Fruit fly (Drosophila melanogaster) whole organism, embryonic: Measurements from ENCODE around the gene ham.
A peak's percentile ranks its signal among the peaks of the same experiment; 100 is the strongest.

Experiments used
- CG10321 ChIP-seq: fragments of 200-800 bp; sonication (Bioruptor generic); IDR thresholded peaks from 2 replicates; pipeline ENCODE4 v1.3.6; 2022; ENCODE audit warnings: missing biosample characterization, missing genetic modification characterization
- CG12071 ChIP-seq: fragments of 200-800 bp; sonication (Bioruptor generic); optimal IDR thresholded peaks from 3 replicates; lab custom pipeline; 2018; ENCODE audit warnings: missing biosample characterization, mild to moderate bottlenecking, missing genetic modification characterization
- CG12769 ChIP-seq: fragments of 200-800 bp; sonication (Bioruptor generic); optimal IDR thresholded peaks from 2 replicates; lab custom pipeline; 2019; ENCODE audit warnings: missing biosample characterization, mild to moderate bottlenecking, missing genetic modification characterization, moderate library complexity
- CG13123 ChIP-seq: fragments of 200-800 bp; sonication (Bioruptor generic); optimal IDR thresholded peaks from 2 replicates; lab custom pipeline; 2016; ENCODE audit warnings: missing biosample characterization, missing genetic modification characterization
- CG13894 ChIP-seq: fragments of 200-800 bp; sonication (Bioruptor generic); optimal IDR thresholded peaks from 3 replicates; lab custom pipeline; 2018; ENCODE audit warnings: missing biosample characterization, mild to moderate bottlenecking, missing genetic modification characterization, moderate library complexity
- CG14667 ChIP-seq: fragments of 200-800 bp; sonication (Bioruptor generic); IDR thresholded peaks from 2 replicates; pipeline ENCODE4 v1.3.6; 2022; ENCODE audit warnings: missing biosample characterization, missing genetic modification characterization
- CG15514 ChIP-seq: fragments of 200-800 bp; sonication (Bioruptor generic); optimal IDR thresholded peaks from 3 replicates; lab custom pipeline; 2017; ENCODE audit warnings: missing biosample characterization, missing genetic modification characterization, mild to moderate bottlenecking, moderate library complexity, missing genetic modification reagents
- CG17361 ChIP-seq: fragments of 200-800 bp; sonication (Bioruptor generic); IDR thresholded peaks from 3 replicates; pipeline ENCODE4 v1.3.6; 2022; ENCODE audit warnings: missing biosample characterization, missing genetic modification characterization
- CG17385 ChIP-seq: fragments of 200-800 bp; sonication (Bioruptor generic); optimal IDR thresholded peaks from 3 replicates; lab custom pipeline; 2018; ENCODE audit warnings: missing biosample characterization, mild to moderate bottlenecking, missing genetic modification characterization
- CG1832 ChIP-seq: fragments of 200-800 bp; sonication (Bioruptor generic); optimal IDR thresholded peaks from 2 replicates; lab custom pipeline; 2017; ENCODE audit warnings: missing biosample characterization, mild to moderate bottlenecking, missing genetic modification characterization, inconsistent platforms
- CG2202 ChIP-seq: fragments of 200-800 bp; sonication (Bioruptor generic); optimal IDR thresholded peaks from 2 replicates; lab custom pipeline; 2018; ENCODE audit warnings: missing biosample characterization, mild to moderate bottlenecking, missing genetic modification characterization
- CG3163 ChIP-seq: fragments of 200-800 bp; sonication (Bioruptor generic); optimal IDR thresholded peaks from 3 replicates; lab custom pipeline; 2016; ENCODE audit warnings: missing biosample characterization, missing genetic modification characterization
- CG34224 ChIP-seq: fragments of 200-800 bp; sonication (Bioruptor generic); IDR thresholded peaks from 3 replicates; pipeline ENCODE4 v1.3.6; 2022; ENCODE audit warnings: missing biosample characterization, missing genetic modification characterization; ENCODE audit not compliant: partially characterized antibody
- CG3995 ChIP-seq: fragments of 200-800 bp; sonication (Bioruptor generic); optimal IDR thresholded peaks from 3 replicates; lab custom pipeline; 2016; ENCODE audit warnings: missing biosample characterization, missing genetic modification characterization
- CHES-1-like ChIP-seq: fragments of 200-800 bp; sonication (Bioruptor generic); optimal IDR thresholded peaks from 2 replicates; lab custom pipeline; 2016; ENCODE audit warnings: missing biosample characterization, missing genetic modification characterization
- D ChIP-seq, 2 experiments: fragments of 200-800 bp in 1 of 2; fragments of >200 bp in 1 of 2; sonication (Bioruptor generic) in 1 of 2; optimal IDR thresholded peaks; 2 replicates in 1 of 2; 3 replicates in 1 of 2; lab custom pipeline; 2017; ENCODE audit warnings: mild to moderate bottlenecking in 1 of 2, missing biosample characterization in 1 of 2, missing genetic modification characterization in 1 of 2, missing genetic modification reagents in 1 of 2
- Deaf1 ChIP-seq: fragments of 200-800 bp; optimal IDR thresholded peaks from 3 replicates; lab custom pipeline; 2019; ENCODE audit warnings: missing biosample characterization, mild to moderate bottlenecking, missing genetic modification characterization, moderate library complexity
- HmgD ChIP-seq: fragments of 200-800 bp; sonication (Bioruptor generic); optimal IDR thresholded peaks from 3 replicates; lab custom pipeline; 2016; ENCODE audit warnings: missing biosample characterization, missing genetic modification characterization
- Hr51 ChIP-seq, 2 experiments: fragments of 200-800 bp; sonication (Bioruptor generic); optimal IDR thresholded peaks; 2 replicates in 1 of 2; 3 replicates in 1 of 2; lab custom pipeline; 2016 to 2018; ENCODE audit warnings: missing biosample characterization in 2 of 2, missing genetic modification characterization in 2 of 2, mild to moderate bottlenecking in 1 of 2, moderate library complexity in 1 of 2
- Meics ChIP-seq: fragments of 200-800 bp; sonication (Bioruptor generic); optimal IDR thresholded peaks from 2 replicates; lab custom pipeline; 2017; ENCODE audit warnings: missing biosample characterization, mild to moderate bottlenecking, missing genetic modification characterization
- Nf-YB ChIP-seq: fragments of 200-800 bp; sonication (Bioruptor generic); optimal IDR thresholded peaks from 3 replicates; lab custom pipeline; 2019; ENCODE audit warnings: missing biosample characterization, mild to moderate bottlenecking, missing genetic modification characterization, moderate library complexity
- Nf-YC ChIP-seq: fragments of 200-800 bp; optimal IDR thresholded peaks from 3 replicates; lab custom pipeline; 2019; ENCODE audit warnings: missing biosample characterization, mild to moderate bottlenecking, missing genetic modification characterization, moderate library complexity
- Poxn ChIP-seq: fragments of 200-800 bp; sonication (Bioruptor generic); IDR thresholded peaks from 2 replicates; pipeline ENCODE4 v1.3.6; 2022; ENCODE audit warnings: missing biosample characterization, missing genetic modification characterization
- Ravus ChIP-seq: fragments of 200-800 bp; sonication (Bioruptor generic); IDR thresholded peaks from 2 replicates; pipeline ENCODE4 v1.3.6; 2022; ENCODE audit warnings: missing biosample characterization, missing genetic modification characterization
- Ssrp ChIP-seq: fragments of 200-800 bp; sonication (Bioruptor generic); optimal IDR thresholded peaks from 2 replicates; lab custom pipeline; 2018; ENCODE audit warnings: missing biosample characterization, mild to moderate bottlenecking, missing genetic modification characterization, moderate library complexity
- Trl ChIP-seq, 3 experiments: fragments of >200 bp in 2 of 3; fragments of 200-800 bp in 1 of 3; sonication (Bioruptor generic) in 1 of 3; optimal IDR thresholded peaks; 2 replicates in 1 of 3; 3 replicates in 2 of 3; lab custom pipeline; 2016 to 2017; ENCODE audit warnings: missing biosample characterization in 1 of 3, missing genetic modification characterization in 1 of 3
- ab ChIP-seq: fragments of 200-800 bp; sonication (Bioruptor generic); optimal IDR thresholded peaks from 2 replicates; lab custom pipeline; 2016; ENCODE audit warnings: missing biosample characterization, missing genetic modification characterization
- bbx ChIP-seq: fragments of 200-800 bp; sonication (Bioruptor generic); IDR thresholded peaks from 2 replicates; pipeline ENCODE4 v1.3.6; 2022; ENCODE audit warnings: missing biosample characterization, missing genetic modification characterization; ENCODE audit not compliant: partially characterized antibody
- cg ChIP-seq: fragments of 200-800 bp; sonication (Bioruptor generic); optimal IDR thresholded peaks from 3 replicates; lab custom pipeline; 2019; ENCODE audit warnings: missing biosample characterization, mild to moderate bottlenecking, missing genetic modification characterization, moderate library complexity
- chinmo ChIP-seq: fragments of 200-800 bp; sonication (Bioruptor generic); IDR thresholded peaks from 4 replicates; pipeline ENCODE4 v1.3.6; 2022; ENCODE audit warnings: missing biosample characterization, missing genetic modification characterization; ENCODE audit not compliant: partially characterized antibody
- crol ChIP-seq: fragments of 200-800 bp; sonication (Bioruptor generic); IDR thresholded peaks from 2 replicates; pipeline ENCODE4 v1.3.6; 2022; ENCODE audit warnings: missing biosample characterization, missing genetic modification characterization
- crp ChIP-seq, 2 experiments: fragments of 200-800 bp; sonication (Bioruptor generic); optimal IDR thresholded peaks; 2 replicates in 1 of 2; 3 replicates in 1 of 2; lab custom pipeline; 2017; ENCODE audit warnings: missing biosample characterization in 2 of 2, missing genetic modification characterization in 2 of 2, mild to moderate bottlenecking in 1 of 2, moderate library complexity in 1 of 2
- dm ChIP-seq: fragments of 200-800 bp; sonication (Bioruptor generic); optimal IDR thresholded peaks from 3 replicates; lab custom pipeline; 2016; ENCODE audit warnings: missing biosample characterization, missing genetic modification characterization
- dmrt99B ChIP-seq: fragments of 200-800 bp; sonication (Bioruptor generic); optimal IDR thresholded peaks from 2 replicates; lab custom pipeline; 2018; ENCODE audit warnings: missing biosample characterization, mild to moderate bottlenecking, missing genetic modification characterization, moderate library complexity
- eve ChIP-seq, 2 experiments: fragments of >200 bp; optimal IDR thresholded peaks; 2 replicates each; lab custom pipeline; 2017; ENCODE audit warnings: missing biosample characterization in 2 of 2, missing genetic modification characterization in 2 of 2
- ewg ChIP-seq: fragments of 200-800 bp; sonication (Bioruptor generic); optimal IDR thresholded peaks from 3 replicates; lab custom pipeline; 2017; ENCODE audit warnings: mild to moderate bottlenecking, missing biosample characterization, missing genetic modification reagents, missing genetic modification characterization
- ftz-f1 ChIP-seq: fragments of 200-800 bp; sonication (Bioruptor generic); optimal IDR thresholded peaks from 2 replicates; lab custom pipeline; 2016; ENCODE audit warnings: missing biosample characterization, missing genetic modification characterization
- gem ChIP-seq: fragments of 200-800 bp; sonication (Bioruptor generic); optimal IDR thresholded peaks from 2 replicates; lab custom pipeline; 2019; ENCODE audit warnings: missing biosample characterization, mild to moderate bottlenecking, missing genetic modification characterization, moderate library complexity
- insv ChIP-seq, 2 experiments: fragments of 200-800 bp; sonication (Bioruptor generic); optimal IDR thresholded peaks; 3 replicates each; lab custom pipeline; 2016 to 2018; ENCODE audit warnings: missing biosample characterization in 2 of 2, missing genetic modification characterization in 2 of 2
- knrl ChIP-seq: fragments of 200-800 bp; sonication (Bioruptor generic); IDR thresholded peaks from 3 replicates; pipeline ENCODE4 v1.3.6; 2022; ENCODE audit warnings: missing biosample characterization, missing genetic modification characterization; ENCODE audit not compliant: partially characterized antibody
- nau ChIP-seq: fragments of 200-800 bp; sonication (Bioruptor generic); optimal IDR thresholded peaks from 3 replicates; lab custom pipeline; 2017; ENCODE audit warnings: missing biosample characterization, mild to moderate bottlenecking, missing genetic modification characterization, missing genetic modification reagents
- sim ChIP-seq: fragments of 200-800 bp; sonication (Bioruptor generic); IDR thresholded peaks from 2 replicates; pipeline ENCODE4 v1.3.6; 2022; ENCODE audit warnings: missing biosample characterization, missing genetic modification characterization
- slbo ChIP-seq: fragments of 200-800 bp; sonication (Bioruptor generic); IDR thresholded peaks from 2 replicates; pipeline ENCODE4 v1.3.6; 2022; ENCODE audit warnings: missing biosample characterization, missing genetic modification characterization
- unc-4 ChIP-seq: fragments of 200-800 bp; sonication (Bioruptor generic); IDR thresholded peaks from 2 replicates; pipeline ENCODE4 v1.3.6; 2022; ENCODE audit warnings: missing biosample characterization, missing genetic modification characterization; ENCODE audit not compliant: partially characterized antibody
- unpg ChIP-seq: fragments of 200-800 bp; sonication (Bioruptor generic); optimal IDR thresholded peaks from 3 replicates; lab custom pipeline; 2018; ENCODE audit warnings: missing biosample characterization, mild to moderate bottlenecking, missing genetic modification characterization, moderate library complexity
- usp ChIP-seq: fragments of >200 bp; optimal IDR thresholded peaks from 2 replicates; lab custom pipeline; 2017; ENCODE audit warnings: missing biosample characterization, missing genetic modification characterization

ham gene

DNA sequence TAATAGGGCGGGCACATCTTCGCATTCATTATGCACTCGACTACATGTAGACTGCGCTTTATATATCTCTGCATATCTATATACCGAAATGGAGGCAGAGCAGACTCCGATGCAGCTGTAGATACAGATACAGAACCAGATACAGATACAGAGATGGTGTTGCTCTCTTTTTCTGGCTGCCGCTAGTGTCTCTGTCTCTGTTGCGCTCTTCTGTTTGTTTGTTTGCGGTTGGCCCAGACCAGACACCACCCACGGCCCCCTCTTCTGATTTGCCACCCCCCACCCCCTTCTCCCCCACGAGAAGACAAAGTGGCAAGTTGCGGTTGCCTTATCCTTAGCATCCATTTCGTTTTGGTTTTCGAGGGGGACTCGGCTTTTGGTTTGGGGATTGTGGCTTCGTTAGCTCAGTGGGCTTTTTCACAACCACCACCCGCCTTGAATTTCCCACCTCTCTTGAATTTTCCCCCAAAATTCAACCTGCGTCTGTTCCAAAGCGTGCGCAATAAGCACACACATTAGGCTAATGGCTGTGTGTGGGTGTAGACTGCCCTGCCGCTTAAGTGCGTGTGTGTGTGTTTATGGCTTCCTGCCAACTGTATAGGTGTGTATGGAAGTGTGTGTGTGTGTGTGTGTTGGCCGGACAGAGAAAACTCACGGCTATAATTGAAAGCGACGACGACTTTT is 9.2 kb downstream of the ham start (continued):
- TF ChIP-seq eve (GFP tag; optimal IDR thresholded peaks at IDR 0.05; lab: Kevin White, UChicago) (no peak), ewg (GFP tag; lab: Kevin White, UChicago) (peak; percentile 28), dm (no peak), Nf-YB (GFP tag; lab: Kevin White, UChicago) (peak; percentile 94)

DNA sequence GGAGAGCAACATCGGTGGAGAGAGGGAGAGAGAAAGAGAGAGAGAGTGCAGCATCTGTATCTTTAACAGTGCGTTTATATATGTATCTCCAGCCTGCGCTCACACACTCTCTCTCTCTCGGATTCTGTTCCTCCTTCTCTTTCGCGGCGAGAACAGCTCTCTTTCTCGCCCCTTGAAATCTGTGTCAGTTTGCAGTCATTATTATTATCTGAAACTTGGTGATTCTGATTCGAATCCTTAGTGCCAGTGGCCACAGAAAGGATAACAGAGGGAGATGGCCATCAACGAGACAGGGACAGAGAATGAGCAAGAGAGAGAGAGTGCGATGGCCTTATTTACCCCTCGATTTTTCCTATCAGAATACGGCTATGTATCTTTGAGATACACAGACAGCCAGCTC is 9.8 kb downstream of the ham start:
- peak; percentile 63 for TF ChIP-seq Ravus (GFP tag; lab: Robert Waterston, UW)
- TF ChIP-seq Meics (GFP tag; lab: Kevin White, UChicago) = no peak
- TF ChIP-seq CG14667 (GFP tag; lab: Robert Waterston, UW) = no peak
- no peak for TF ChIP-seq gem (tag; lab: Kevin White, UChicago)
- TF ChIP-seq nau = no peak
- TF ChIP-seq CG17385 (GFP tag; lab: Kevin White, UChicago) = no peak
- TF ChIP-seq bbx (GFP tag; lab: Robert Waterston, UW) = no peak
- no peak for TF ChIP-seq CHES-1-like
- no peak for TF ChIP-seq usp (GFP tag; lab: Kevin White, UChicago)
- peak; percentile 40 for TF ChIP-seq cg (GFP tag; lab: Kevin White, UChicago)
- TF ChIP-seq CG10321 (GFP tag; lab: Robert Waterston, UW) = peak; percentile 61
- TF ChIP-seq D (optimal IDR thresholded peaks at IDR 0.05; lab: Kevin White, UChicago) = peak; percentile 92
- no peak for TF ChIP-seq D (GFP tag; optimal IDR thresholded peaks at IDR 0.05; lab: Kevin White, UChicago)
- peak; percentile 33 for TF ChIP-seq Deaf1
- TF ChIP-seq Trl (optimal IDR thresholded peaks at IDR 0.05; lab: Kevin White, UChicago) = peak; percentile 74 to 97
- TF ChIP-seq Trl (GFP tag; optimal IDR thresholded peaks at IDR 0.05; lab: Kevin White, UChicago) = peak; percentile 12
- TF ChIP-seq sim (GFP tag; lab: Robert Waterston, UW) = no peak
- no peak for TF ChIP-seq CG12769
- TF ChIP-seq Hr51 (GFP tag; optimal IDR thresholded peaks at IDR 0.05; lab: Kevin White, UChicago) = no peak
- TF ChIP-seq CG2202 = no peak
- no peak for TF ChIP-seq Ssrp
- TF ChIP-seq dmrt99B = no peak
- peak; percentile 88 for TF ChIP-seq CG1832
- no peak for TF ChIP-seq ab (GFP tag; lab: Kevin White, UChicago)
- no peak for TF ChIP-seq knrl (GFP tag; lab: Robert Waterston, UW)
- TF ChIP-seq eve (GFP tag; optimal IDR thresholded peaks at IDR 0.05; lab: Kevin White, UChicago) = no peak
- TF ChIP-seq CG12071 (GFP tag; lab: Kevin White, UChicago) = no peak
- TF ChIP-seq CG13123 = no peak
- no peak for TF ChIP-seq unpg (GFP tag; lab: Kevin White, UChicago)
- TF ChIP-seq slbo = no peak
- no peak for TF ChIP-seq unc-4 (GFP tag; lab: Robert Waterston, UW)
- peak; percentile 95 for TF ChIP-seq Nf-YC (tag; lab: Kevin White, UChicago)
- peak; percentile 3; the same call in 1 of the 2 replicates for TF ChIP-seq crol (GFP tag; lab: Robert Waterston, UW)
- TF ChIP-seq CG13894 (tag; lab: Kevin White, UChicago) = no peak
- TF ChIP-seq HmgD (GFP tag; lab: Kevin White, UChicago) = no peak
- TF ChIP-seq CG15514 (GFP tag; lab: Kevin White, UChicago) = no peak
- TF ChIP-seq CG34224 (GFP tag; lab: Robert Waterston, UW) = no peak
- TF ChIP-seq crp (GFP tag; optimal IDR thresholded peaks at IDR 0.05; lab: Kevin White, UChicago) = no peak
- 0 out of 4 replicates have a peak, but pooled peaks have one; percentile 17 for TF ChIP-seq chinmo (GFP tag; lab: Robert Waterston, UW)
- no peak for TF ChIP-seq CG17361
- TF ChIP-seq CG3163 (GFP tag; lab: Kevin White, UChicago) = no peak
- no peak for TF ChIP-seq CG3995 (GFP tag; lab: Kevin White, UChicago)
- TF ChIP-seq ftz-f1 (GFP tag; lab: Kevin White, UChicago) = no peak
- peak; percentile 95 to 98 for TF ChIP-seq insv (GFP tag; optimal IDR thresholded peaks at IDR 0.05; lab: Kevin White, UChicago)
- TF ChIP-seq Poxn = no peak
